Worm (Caenorhabditis elegans): ENCODE results near the gene ugt-44.

DNA sequence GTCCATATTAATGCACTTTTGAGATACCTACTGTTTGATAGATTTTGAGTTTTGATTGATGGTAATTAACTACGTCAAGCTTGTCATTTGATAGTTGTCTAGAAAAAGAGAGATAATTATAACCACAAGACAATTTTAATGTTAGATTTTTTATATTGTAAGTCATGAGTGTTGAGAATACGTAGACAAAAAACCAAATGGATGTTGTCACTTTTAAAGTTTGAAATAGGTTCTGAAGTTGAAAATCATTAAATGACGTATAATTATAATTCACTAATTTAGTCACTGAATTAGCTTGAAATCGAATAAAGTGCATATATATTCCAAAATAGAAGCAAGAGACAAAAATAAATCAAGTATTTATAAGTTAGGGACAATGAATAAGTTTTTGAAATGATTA lies 32.4 kb upstream of the ugt-44 start:
- TF ChIP-seq sptf-2 (GFP tag; optimal IDR thresholded peaks at IDR 0.05) (no peak), rec-8 (tag; optimal IDR thresholded peaks at IDR 0.05) (no peak), tbx-9 (tag; optimal IDR thresholded peaks at IDR 0.05; ENCODE audit: borderline replicate concordance) (no peak), ama-1 (optimal IDR thresholded peaks at IDR 0.05) (no peak), ama-1 (GFP tag; optimal IDR thresholded peaks at IDR 0.05) (no peak), unc-62 (GFP tag; optimal IDR thresholded peaks at IDR 0.05) (no peak), him-1 (tag; optimal IDR thresholded peaks at IDR 0.05) (no peak), ZK185.1 (tag; optimal IDR thresholded peaks at IDR 0.05; ENCODE audit: poor library complexity, severe bottlenecking) (no peak), Y53F4B.3 (GFP tag; IDR thresholded peaks at IDR 0.05) (no peak), pha-4 (tag; optimal IDR thresholded peaks at IDR 0.05) (no peak), hlh-12 (tag; optimal IDR thresholded peaks at IDR 0.05) (no peak)

Measured in whole organism, young adult.